Fruit fly (Drosophila melanogaster): ENCODE measurements around the gene cype.
A peak's percentile ranks its signal among the peaks of the same experiment; 100 is the strongest.

DNA sequence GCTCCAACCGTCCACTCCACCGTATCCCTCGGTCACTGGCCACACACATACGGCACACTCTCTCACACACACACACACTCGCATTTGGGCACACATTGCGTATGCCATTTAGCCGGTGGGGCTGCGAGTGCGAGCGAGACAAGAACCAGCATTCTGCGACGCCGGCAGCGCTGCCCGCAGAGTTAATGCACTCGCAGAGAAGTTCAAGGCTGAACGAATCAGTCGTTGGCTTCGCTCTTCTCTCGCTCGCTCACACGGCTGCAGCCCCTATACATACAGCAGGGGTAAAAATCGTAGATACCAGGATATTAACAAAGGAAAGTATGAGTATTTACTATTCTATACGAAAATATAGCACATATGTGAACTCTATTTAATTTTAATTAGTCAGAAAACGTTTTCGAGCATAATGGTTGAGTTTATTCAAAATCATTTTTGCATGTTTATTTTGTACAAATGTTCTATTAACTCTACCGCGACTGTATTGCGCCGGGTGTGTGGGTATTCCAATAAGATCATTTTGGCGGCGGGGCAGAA lies 34.0 kb upstream of the cype start:
- TF ChIP-seq CG16779 (tag; optimal IDR thresholded peaks at IDR 0.05) (peak; percentile 94), CG6163 (GFP tag; IDR thresholded peaks at IDR 0.05) (peak; percentile 96), CG11762 (GFP tag; optimal IDR thresholded peaks at IDR 0.05; ENCODE audit: insufficient read depth) (peak; percentile 91), CG7368 (GFP tag; optimal IDR thresholded peaks at IDR 0.05) (peak; percentile 92), Blimp-1 (GFP tag; optimal IDR thresholded peaks at IDR 0.05) (peak; percentile 82), spab (GFP tag; optimal IDR thresholded peaks at IDR 0.05) (peak; percentile 93), eg (GFP tag; IDR thresholded peaks at IDR 0.05) (peak; percentile 92)
